Worm (Caenorhabditis elegans): ENCODE results near the gene dsb-1.

dsb-1 gene

DNA sequence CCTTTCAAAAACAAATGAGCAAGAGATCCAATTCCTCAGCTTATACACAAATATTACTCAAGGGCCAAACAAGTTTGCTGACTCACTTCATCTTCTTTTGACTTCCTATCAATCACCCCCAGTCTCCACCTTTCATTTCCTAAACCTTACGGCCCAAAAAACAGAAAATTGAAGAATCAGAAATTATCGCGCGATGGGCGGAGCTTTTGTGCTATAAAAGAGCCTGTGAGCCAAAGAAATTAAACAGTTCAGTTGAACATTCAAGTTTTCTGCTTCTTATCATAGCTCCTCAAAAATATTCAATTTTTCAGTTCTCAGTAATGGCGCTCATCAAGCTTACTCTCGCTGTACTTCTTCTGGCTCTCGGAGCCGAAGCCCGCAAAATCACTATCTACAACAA, 28.9 kb upstream of the dsb-1 start, which contains the start of gene thn-1:
thn-1 (plus strand) TSS at position 301 of the 400 bp plus-strand sequence.
- TF ChIP-seq B0019.2 (GFP tag; conservative IDR thresholded peaks at IDR 0.05) (no peak), Y95B8A.8 (GFP tag; IDR thresholded peaks at IDR 0.05) (no peak), zim-3 (tag; optimal IDR thresholded peaks at IDR 0.05) (no peak), lin-40 (tag; optimal IDR thresholded peaks at IDR 0.05) (no peak), nhr-120 (GFP tag; IDR thresholded peaks at IDR 0.05) (no peak), mcd-1 (GFP tag; IDR thresholded peaks at IDR 0.05) (no peak), Y53F4B.3 (GFP tag; IDR thresholded peaks at IDR 0.05) (no peak), sdz-38 (tag; optimal IDR thresholded peaks at IDR 0.05) (no peak), egl-18 (GFP tag; IDR thresholded peaks at IDR 0.05) (no peak), snpc-1.3 (tag; optimal IDR thresholded peaks at IDR 0.05; ENCODE audit: insufficient read depth) (no peak), mes-4 (tag; optimal IDR thresholded peaks at IDR 0.05) (no peak), akir-1 (GFP tag; optimal IDR thresholded peaks at IDR 0.05) (no peak), pha-4 (tag; optimal IDR thresholded peaks at IDR 0.05) (no peak), let-526 (GFP tag; IDR thresholded peaks at IDR 0.05) (no peak), lin-26 (GFP tag; IDR thresholded peaks at IDR 0.05) (no peak), Y56A3A.18 (GFP tag; IDR thresholded peaks at IDR 0.05) (no peak), C17E4.6 (GFP tag; IDR thresholded peaks at IDR 0.05) (no peak), egrh-3 (GFP tag; IDR thresholded peaks at IDR 0.05) (no peak)

DNA sequence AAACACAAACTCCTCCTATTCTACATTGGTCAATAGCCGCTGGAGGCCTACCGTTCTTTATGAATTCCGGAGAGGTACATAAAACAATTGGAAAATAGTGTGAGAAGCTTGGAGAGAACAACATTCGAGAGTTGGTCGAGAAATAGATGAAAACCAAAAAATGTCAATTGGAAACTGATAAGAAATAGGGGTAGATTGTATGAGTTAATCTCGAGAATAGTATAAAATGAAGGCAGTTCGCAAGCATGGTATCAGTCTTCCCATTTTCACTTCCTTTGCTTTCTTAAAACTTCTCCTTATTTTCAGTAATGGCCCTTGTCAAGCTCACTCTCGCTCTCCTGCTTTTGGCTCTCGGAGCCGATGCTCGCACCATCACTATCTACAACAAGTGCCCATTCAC, 25.9 kb upstream of the dsb-1 start, which contains the start of gene thn-2:
thn-2 (plus strand) TSS at position 307 of the 400 bp plus-strand sequence.
- peak; percentile 71 for TF ChIP-seq nhr-80 (tag; optimal IDR thresholded peaks at IDR 0.05)
- no peak for TF ChIP-seq ztf-25 (GFP tag; IDR thresholded peaks at IDR 0.05)
- no peak for TF ChIP-seq ets-4 (GFP tag; optimal IDR thresholded peaks at IDR 0.05)
- no peak for TF ChIP-seq aptf-2 (GFP tag; conservative IDR thresholded peaks at IDR 0.05)
- TF ChIP-seq F37B4.10 (GFP tag; IDR thresholded peaks at IDR 0.05), result no peak
- TF ChIP-seq D2030.7 (GFP tag; IDR thresholded peaks at IDR 0.05), result no peak
- no peak for TF ChIP-seq cebp-2 (GFP tag; IDR thresholded peaks at IDR 0.05)
- peak; percentile 25; the same call in 1 of the 2 replicates for TF ChIP-seq dox-1 (GFP tag; IDR thresholded peaks at IDR 0.05)
- no peak for TF ChIP-seq ekl-4 (GFP tag; IDR thresholded peaks at IDR 0.05)
- TF ChIP-seq sea-2 (GFP tag; IDR thresholded peaks at IDR 0.05), result no peak
- TF ChIP-seq ceh-79 (tag; optimal IDR thresholded peaks at IDR 0.05), result no peak
- no peak for TF ChIP-seq K12H6.12 (tag; optimal IDR thresholded peaks at IDR 0.05)
- no peak for TF ChIP-seq somi-1 (GFP tag; optimal IDR thresholded peaks at IDR 0.05)
- TF ChIP-seq sptf-2 (GFP tag; optimal IDR thresholded peaks at IDR 0.05), result no peak
- TF ChIP-seq nhr-120 (GFP tag; IDR thresholded peaks at IDR 0.05), result no peak
- no peak for TF ChIP-seq athp-1 (tag; optimal IDR thresholded peaks at IDR 0.05)

DNA sequence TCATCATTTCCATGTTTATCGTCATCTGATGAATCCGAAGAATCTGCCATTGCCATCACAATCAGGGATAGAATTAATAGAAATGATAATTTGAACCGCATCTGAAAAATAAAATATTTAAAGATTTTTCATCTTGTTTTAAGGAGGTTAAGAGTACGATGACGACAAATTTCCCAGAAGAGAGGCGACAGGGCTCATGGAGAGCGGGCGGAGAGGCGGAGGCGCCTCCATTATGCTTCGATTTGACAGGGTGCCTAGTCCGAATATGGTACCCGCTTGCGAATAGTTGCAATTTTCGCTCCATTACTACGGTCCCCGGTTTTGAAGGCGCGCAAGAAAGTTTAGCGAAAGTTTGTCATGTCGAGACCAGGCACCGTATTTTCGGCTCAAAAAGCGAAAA, 23.7 kb upstream of the dsb-1 start, which contains the start of gene F28D1.6:
F28D1.6 (minus strand) TSS at position 101 of the 400 bp plus-strand sequence.
- TF ChIP-seq nhr-90 (tag; optimal IDR thresholded peaks at IDR 0.05) (no peak), mxl-1 (tag; optimal IDR thresholded peaks at IDR 0.05) (no peak), efl-1 (GFP tag; optimal IDR thresholded peaks at IDR 0.05) (no peak), hlh-26 (GFP tag; conservative IDR thresholded peaks at IDR 0.05) (no peak), lir-1 (GFP tag; conservative IDR thresholded peaks at IDR 0.05) (no peak), B0035.1 (tag; optimal IDR thresholded peaks at IDR 0.05) (no peak), hlh-12 (tag; optimal IDR thresholded peaks at IDR 0.05) (no peak), Y53F4B.3 (GFP tag; IDR thresholded peaks at IDR 0.05) (no peak), F57C9.4 (tag; optimal IDR thresholded peaks at IDR 0.05) (no peak), K11D2.4 (GFP tag; IDR thresholded peaks at IDR 0.05) (no peak), ceh-100 (GFP tag; IDR thresholded peaks at IDR 0.05) (no peak), repo-1 (tag; optimal IDR thresholded peaks at IDR 0.05) (no peak), F39B2.1 (GFP tag; IDR thresholded peaks at IDR 0.05) (no peak), T26A5.8 (tag; optimal IDR thresholded peaks at IDR 0.05) (no peak), nhr-120 (GFP tag; IDR thresholded peaks at IDR 0.05) (no peak), Y79H2A.3 (GFP tag; conservative IDR thresholded peaks at IDR 0.05) (no peak), him-1 (tag; optimal IDR thresholded peaks at IDR 0.05) (no peak), ztf-28 (GFP tag; IDR thresholded peaks at IDR 0.05) (no peak)
